Fruit fly (Drosophila melanogaster) whole organism, embryonic: Measurements from ENCODE around the gene CG18581.

Experiments used
- Atf6 ChIP-seq: fragments of 200-800 bp; sonication (Bioruptor generic); IDR thresholded peaks from 2 replicates; pipeline ENCODE4 v1.3.6; 2022; ENCODE audit warnings: missing biosample characterization, missing genetic modification characterization
- Bgb ChIP-seq: fragments of 200-800 bp; sonication (Bioruptor generic); IDR thresholded peaks from 2 replicates; pipeline ENCODE4 v1.3.6; 2022; ENCODE audit warnings: missing biosample characterization, missing genetic modification characterization; ENCODE audit not compliant: partially characterized antibody
- CG10209 ChIP-seq: fragments of 200-800 bp; sonication (Bioruptor generic); optimal IDR thresholded peaks from 3 replicates; lab custom pipeline; 2017; ENCODE audit warnings: missing biosample characterization, mild to moderate bottlenecking, missing genetic modification characterization, missing genetic modification reagents
- CG10267 ChIP-seq: fragments of 200-800 bp; sonication (Bioruptor generic); optimal IDR thresholded peaks from 2 replicates; lab custom pipeline; 2018; ENCODE audit warnings: missing biosample characterization, mild to moderate bottlenecking, missing genetic modification characterization, moderate library complexity
- CG10274 ChIP-seq: fragments of 200-800 bp; sonication (Bioruptor generic); optimal IDR thresholded peaks from 3 replicates; lab custom pipeline; 2017; ENCODE audit warnings: missing biosample characterization, mild to moderate bottlenecking, missing genetic modification characterization
- CG10654 ChIP-seq: fragments of 200-800 bp; sonication (Bioruptor generic); optimal IDR thresholded peaks from 2 replicates; lab custom pipeline; 2016; ENCODE audit warnings: missing biosample characterization, missing genetic modification characterization
- CG11085 ChIP-seq: fragments of 200-800 bp; sonication (Bioruptor generic); IDR thresholded peaks from 2 replicates; pipeline ENCODE4 v1.3.6; 2022; ENCODE audit warnings: missing biosample characterization, missing genetic modification characterization
- CG14710 ChIP-seq: fragments of 200-800 bp; sonication (Bioruptor generic); optimal IDR thresholded peaks from 3 replicates; lab custom pipeline; 2019; ENCODE audit warnings: missing biosample characterization, mild to moderate bottlenecking, missing genetic modification characterization, moderate library complexity
- CG17912 ChIP-seq: fragments of 200-800 bp; sonication (Bioruptor generic); optimal IDR thresholded peaks from 2 replicates; lab custom pipeline; 2018; ENCODE audit warnings: missing biosample characterization, mild to moderate bottlenecking, missing genetic modification characterization
- CG18262 ChIP-seq: fragments of 200-800 bp; optimal IDR thresholded peaks from 3 replicates; lab custom pipeline; 2019; ENCODE audit warnings: missing biosample characterization, mild to moderate bottlenecking, missing genetic modification characterization, moderate library complexity
- CG18476 ChIP-seq: fragments of 200-800 bp; sonication (Bioruptor generic); optimal IDR thresholded peaks from 2 replicates; lab custom pipeline; 2016; ENCODE audit warnings: missing biosample characterization, mild to moderate bottlenecking, missing genetic modification characterization
- CG18764 ChIP-seq: fragments of 200-800 bp; sonication (Bioruptor generic); optimal IDR thresholded peaks from 3 replicates; lab custom pipeline; 2016; ENCODE audit warnings: missing biosample characterization, missing genetic modification characterization
- CG2889 ChIP-seq: fragments of 200-800 bp; sonication (Bioruptor generic); IDR thresholded peaks from 3 replicates; pipeline ENCODE4 v1.3.6; 2022; ENCODE audit warnings: missing biosample characterization, missing genetic modification characterization
- CG3726 ChIP-seq: fragments of 200-800 bp; sonication (Bioruptor generic); IDR thresholded peaks from 3 replicates; pipeline ENCODE4, ENCODE4 v1.3.6; 2022; ENCODE audit warnings: missing biosample characterization, missing genetic modification characterization
- CG4707 ChIP-seq: fragments of 200-800 bp; sonication (Bioruptor generic); optimal IDR thresholded peaks from 2 replicates; lab custom pipeline; 2018; ENCODE audit warnings: missing biosample characterization, mild to moderate bottlenecking, missing genetic modification characterization, moderate library complexity
- CG4854 ChIP-seq: fragments of 200-800 bp; sonication (Bioruptor generic); optimal IDR thresholded peaks from 2 replicates; lab custom pipeline; 2016; ENCODE audit warnings: missing biosample characterization, missing genetic modification characterization, inconsistent platforms
- CG5180 ChIP-seq: fragments of 200-800 bp; sonication (Bioruptor generic); optimal IDR thresholded peaks from 3 replicates; lab custom pipeline; 2017; ENCODE audit warnings: missing biosample characterization, missing genetic modification characterization, mild to moderate bottlenecking, moderate library complexity, missing genetic modification reagents
- CG6175 ChIP-seq: fragments of 200-800 bp; sonication (Bioruptor generic); IDR thresholded peaks from 3 replicates; pipeline ENCODE4 v1.3.6; 2022; ENCODE audit warnings: missing biosample characterization, missing genetic modification characterization
- CG6765 ChIP-seq: fragments of 200-800 bp; sonication (Bioruptor generic); optimal IDR thresholded peaks from 3 replicates; lab custom pipeline; 2017; ENCODE audit warnings: missing biosample characterization, mild to moderate bottlenecking, missing genetic modification characterization
- CG7556 ChIP-seq: fragments of 200-800 bp; sonication (Bioruptor generic); optimal IDR thresholded peaks from 2 replicates; lab custom pipeline; 2017; ENCODE audit warnings: missing biosample characterization, mild to moderate bottlenecking, missing genetic modification characterization
- CG7786 ChIP-seq: fragments of 200-800 bp; sonication (Bioruptor generic); optimal IDR thresholded peaks from 2 replicates; lab custom pipeline; 2016; ENCODE audit warnings: missing biosample characterization, missing genetic modification characterization
- CG8281 ChIP-seq: fragments of 200-800 bp; sonication (Bioruptor generic); optimal IDR thresholded peaks from 2 replicates; lab custom pipeline; 2018; ENCODE audit warnings: missing biosample characterization, mild to moderate bottlenecking, missing genetic modification characterization, moderate library complexity
- Dbx ChIP-seq: fragments of 200-800 bp; sonication (Bioruptor generic); IDR thresholded peaks from 3 replicates; pipeline ENCODE4 v1.3.6; 2022; ENCODE audit warnings: missing biosample characterization, missing genetic modification characterization
- Dip2 ChIP-seq: fragments of 200-800 bp; sonication (Bioruptor generic); IDR thresholded peaks from 2 replicates; pipeline ENCODE4 v1.3.6; 2022; ENCODE audit warnings: missing biosample characterization, missing genetic modification characterization
- Ets65A ChIP-seq: fragments of 200-800 bp; sonication (Bioruptor generic); peaks from one replicate; lab custom pipeline; 2016; ENCODE audit warnings: missing biosample characterization, missing genetic modification characterization
- Myb ChIP-seq: fragments of 200-800 bp; sonication (Bioruptor generic); optimal IDR thresholded peaks from 2 replicates; lab custom pipeline; 2016; ENCODE audit warnings: missing biosample characterization, missing genetic modification characterization
- Nf-YA ChIP-seq: fragments of 200-800 bp; sonication (Bioruptor generic); IDR thresholded peaks from 2 replicates; pipeline ENCODE4 v1.3.6; 2022; ENCODE audit warnings: missing biosample characterization, missing genetic modification characterization
- Ravus ChIP-seq: fragments of 200-800 bp; sonication (Bioruptor generic); IDR thresholded peaks from 2 replicates; pipeline ENCODE4 v1.3.6; 2022; ENCODE audit warnings: missing biosample characterization, missing genetic modification characterization
- Side ChIP-seq: fragments of 200-800 bp; sonication (Bioruptor generic); optimal IDR thresholded peaks from 2 replicates; lab custom pipeline; 2016; ENCODE audit warnings: missing biosample characterization, missing genetic modification characterization
- Six4 ChIP-seq: fragments of 200-800 bp; sonication (Bioruptor generic); optimal IDR thresholded peaks from 2 replicates; lab custom pipeline; 2016; ENCODE audit warnings: missing biosample characterization, missing genetic modification characterization
- Xbp1 ChIP-seq: fragments of 200-800 bp; sonication (Bioruptor generic); optimal IDR thresholded peaks from 3 replicates; lab custom pipeline; 2016; ENCODE audit warnings: missing biosample characterization, mild to moderate bottlenecking, missing genetic modification characterization
- al ChIP-seq: fragments of 200-800 bp; sonication (Bioruptor generic); IDR thresholded peaks from 2 replicates; pipeline ENCODE4 v1.3.6; 2022; ENCODE audit warnings: missing biosample characterization, missing genetic modification characterization
- amos ChIP-seq: fragments of 200-800 bp; sonication (Bioruptor generic); IDR thresholded peaks from 2 replicates; pipeline ENCODE4 v1.3.6; 2022; ENCODE audit warnings: missing biosample characterization, missing genetic modification characterization; ENCODE audit not compliant: partially characterized antibody
- az2 ChIP-seq: fragments of 200-800 bp; sonication (Bioruptor generic); optimal IDR thresholded peaks from 3 replicates; lab custom pipeline; 2016; ENCODE audit warnings: missing biosample characterization, missing genetic modification characterization
- cato ChIP-seq: fragments of 200-800 bp; sonication (Bioruptor generic); optimal IDR thresholded peaks from 2 replicates; lab custom pipeline; 2016; ENCODE audit warnings: missing biosample characterization, missing genetic modification characterization, borderline replicate concordance
- chinmo ChIP-seq: fragments of 200-800 bp; sonication (Bioruptor generic); IDR thresholded peaks from 4 replicates; pipeline ENCODE4 v1.3.6; 2022; ENCODE audit warnings: missing biosample characterization, missing genetic modification characterization; ENCODE audit not compliant: partially characterized antibody
- fd102C ChIP-seq: fragments of 200-800 bp; sonication (Bioruptor generic); optimal IDR thresholded peaks from 2 replicates; lab custom pipeline; 2018; ENCODE audit warnings: missing biosample characterization, mild to moderate bottlenecking, missing genetic modification characterization, moderate library complexity
- fd3F ChIP-seq: fragments of 200-800 bp; sonication (Bioruptor generic); optimal IDR thresholded peaks from 2 replicates; lab custom pipeline; 2018; ENCODE audit warnings: missing biosample characterization, mild to moderate bottlenecking, missing genetic modification characterization, moderate library complexity
- her ChIP-seq: fragments of 200-800 bp; sonication (Bioruptor generic); optimal IDR thresholded peaks from 2 replicates; lab custom pipeline; 2016; ENCODE audit warnings: missing biosample characterization, missing genetic modification characterization
- kni ChIP-seq: fragments of 200-800 bp; sonication (Bioruptor generic); optimal IDR thresholded peaks from 3 replicates; lab custom pipeline; 2017; ENCODE audit warnings: mild to moderate bottlenecking, missing biosample characterization, missing genetic modification reagents, missing genetic modification characterization
- lmd ChIP-seq: fragments of 200-800 bp; sonication (Bioruptor generic); IDR thresholded peaks from 2 replicates; pipeline ENCODE4 v1.3.6; 2022; ENCODE audit warnings: missing biosample characterization, missing genetic modification characterization
- maf-S ChIP-seq: fragments of 200-800 bp; sonication (Bioruptor generic); optimal IDR thresholded peaks from 2 replicates; lab custom pipeline; 2016; ENCODE audit warnings: missing biosample characterization, missing genetic modification characterization
- sd ChIP-seq: fragments of 200-800 bp; sonication (Bioruptor generic); optimal IDR thresholded peaks from 3 replicates; lab custom pipeline; 2018; ENCODE audit warnings: missing biosample characterization, mild to moderate bottlenecking, missing genetic modification characterization, moderate library complexity
- sim ChIP-seq: fragments of 200-800 bp; sonication (Bioruptor generic); IDR thresholded peaks from 2 replicates; pipeline ENCODE4 v1.3.6; 2022; ENCODE audit warnings: missing biosample characterization, missing genetic modification characterization
- stc ChIP-seq: fragments of 200-800 bp; sonication (Bioruptor generic); IDR thresholded peaks from 2 replicates; pipeline ENCODE4 v1.3.6; 2022; ENCODE audit warnings: missing biosample characterization, missing genetic modification characterization
- trem ChIP-seq: fragments of 200-800 bp; optimal IDR thresholded peaks from 3 replicates; lab custom pipeline; 2019; ENCODE audit warnings: missing biosample characterization, mild to moderate bottlenecking, missing genetic modification characterization, moderate library complexity
- unpg ChIP-seq: fragments of 200-800 bp; sonication (Bioruptor generic); optimal IDR thresholded peaks from 3 replicates; lab custom pipeline; 2018; ENCODE audit warnings: missing biosample characterization, mild to moderate bottlenecking, missing genetic modification characterization, moderate library complexity
- zen2 ChIP-seq: fragments of 200-800 bp; sonication (Bioruptor generic); IDR thresholded peaks from 3 replicates; pipeline ENCODE4 v1.3.6; 2022; ENCODE audit warnings: missing biosample characterization, missing genetic modification characterization; ENCODE audit not compliant: partially characterized antibody

Gene CG18581

dm6 chr3L:15098659-15099512 is 48.9 kb upstream of the CG18581 start (continued):
- TF ChIP-seq CG18764 (GFP tag; lab: Kevin White, UChicago) (peak; percentile 87), CG4707 (GFP tag; lab: Kevin White, UChicago) (peak; percentile 34), Xbp1 (peak; percentile 66), CG14710 (peak; percentile 97), chinmo (0 out of 4 replicates have a peak, but pooled peaks have one; percentile 20), Dbx (peak; percentile 75), her (GFP tag; lab: Kevin White, UChicago) (peak; percentile 34), Ets65A (GFP tag; lab: Kevin White, UChicago) (peak; percentile 52), lmd (GFP tag; lab: Robert Waterston, UW) (peak; percentile 86), kni (GFP tag; lab: Kevin White, UChicago) (peak; percentile 91), Dip2 (GFP tag; lab: Robert Waterston, UW) (no peak), amos (no peak), zen2 (GFP tag; lab: Robert Waterston, UW) (no peak), Side (GFP tag; lab: Kevin White, UChicago) (no peak), fd3F (peak; percentile 54), CG7556 (GFP tag; lab: Kevin White, UChicago) (peak; percentile 93), Atf6 (peak; percentile 67), Myb (GFP tag; lab: Kevin White, UChicago) (no peak), Ravus (peak; percentile 36), CG7786 (GFP tag; lab: Kevin White, UChicago) (no peak), Bgb (no peak; the same call in 1 of the 2 replicates), maf-S (GFP tag; lab: Kevin White, UChicago) (peak; percentile 15), CG6765 (GFP tag; lab: Kevin White, UChicago) (peak; percentile 88), unpg (peak; percentile 94), cato (GFP tag; lab: Kevin White, UChicago) (peak; percentile 56), al (GFP tag; lab: Robert Waterston, UW) (peak; percentile 69), fd102C (GFP tag; lab: Kevin White, UChicago) (peak; percentile 47), CG10274 (GFP tag; lab: Kevin White, UChicago) (peak; percentile 31), CG10209 (GFP tag; lab: Kevin White, UChicago) (peak; percentile 74), Nf-YA (GFP tag; lab: Robert Waterston, UW) (peak; percentile 84), CG4854 (no peak), CG18476 (GFP tag; lab: Kevin White, UChicago) (peak; percentile 76), CG10654 (GFP tag; lab: Kevin White, UChicago) (peak; percentile 81), CG18262 (tag; lab: Kevin White, UChicago) (peak; percentile 97), CG17912 (GFP tag; lab: Kevin White, UChicago) (peak; percentile 2), stc (GFP tag; lab: Robert Waterston, UW) (peak; percentile 93), trem (tag; lab: Kevin White, UChicago) (peak; percentile 95), CG5180 (GFP tag; lab: Kevin White, UChicago) (peak; percentile 66), CG10267 (peak; percentile 94), Six4 (GFP tag; lab: Kevin White, UChicago) (peak; percentile 87), sd (tag; lab: Kevin White, UChicago) (peak; percentile 43), CG8281 (peak; percentile 34), CG6175 (GFP tag; lab: Robert Waterston, UW) (0 out of 3 replicates have a peak, but pooled peaks have one; percentile 13), CG11085 (peak; percentile 75), CG2889 (GFP tag; lab: Robert Waterston, UW) (0 out of 3 replicates have a peak, but pooled peaks have one; percentile 8), az2 (GFP tag; lab: Kevin White, UChicago) (peak; percentile 80), CG3726 (GFP tag; lab: Robert Waterston, UW) (peak; percentile 71; the same call in 1 of the 3 replicates), sim (GFP tag; lab: Robert Waterston, UW) (peak; percentile 89)
